Worm (Caenorhabditis elegans) whole organism, L4 larva: ENCODE results near the gene srbc-37.

Source experiments
- ZK546.5 ChIP-seq, 2 experiments: sonication (generic microtip); optimal IDR thresholded peaks; 2 replicates each; lab custom pipeline; 2017; ENCODE audit warnings: missing biosample characterization in 2 of 2, missing genetic modification characterization in 2 of 2
- lin-15B ChIP-seq: fragments of 150-350 bp; sonication (generic microtip); optimal IDR thresholded peaks from 3 replicates; lab custom pipeline; 2014; ENCODE audit warnings: missing biosample characterization, missing genetic modification characterization
- lsy-2 ChIP-seq, 2 experiments: fragments of 150-350 bp in 1 of 2; sonication (generic microtip) in 1 of 2; optimal IDR thresholded peaks; 2 replicates each; lab custom pipeline; 2014 to 2017; ENCODE audit warnings: missing biosample characterization in 2 of 2, missing genetic modification characterization in 2 of 2
- madf-5 ChIP-seq, 2 experiments: fragments of 200-800 bp; sonication (Bioruptor generic); IDR thresholded peaks; 2 replicates each; pipeline ENCODE4 v1.3.6; 2022; ENCODE audit warnings: missing compliant biosample characterization in 2 of 2, missing genetic modification characterization in 2 of 2
- mdl-1 ChIP-seq, 2 experiments: fragments of 150-350 bp in 1 of 2; sonication (generic microtip) in 1 of 2; optimal IDR thresholded peaks; 2 replicates each; lab custom pipeline; 2014 to 2017; ENCODE audit warnings: missing biosample characterization in 2 of 2, missing genetic modification characterization in 2 of 2
- nhr-237 ChIP-seq: sonication (generic microtip); optimal IDR thresholded peaks from 2 replicates; lab custom pipeline; 2017; ENCODE audit warnings: missing biosample characterization, missing genetic modification characterization
- pha-4 ChIP-seq, 2 experiments: fragments of 150-350 bp in 1 of 2; fragments of 200-800 bp in 1 of 2; sonication (Bioruptor generic) in 1 of 2; IDR thresholded peaks in 1 of 2; optimal IDR thresholded peaks in 1 of 2; 2 replicates each; pipeline versions ENCODE4 v1.3.6 to Lab custom; 2014 to 2022; ENCODE audit warnings: missing genetic modification characterization in 2 of 2, missing genetic modification reagents in 2 of 2, missing biosample characterization in 1 of 2, missing compliant biosample characterization in 1 of 2
- pqm-1 ChIP-seq: sonication (generic microtip); optimal IDR thresholded peaks from 2 replicates; lab custom pipeline; 2017; ENCODE audit warnings: missing biosample characterization, missing genetic modification characterization
- zip-11 ChIP-seq: fragments of 200-800 bp; sonication (Bioruptor generic); IDR thresholded peaks from 2 replicates; pipeline ENCODE4 v1.3.6; 2022; ENCODE audit warnings: missing genetic modification characterization, missing compliant biosample characterization

DNA sequence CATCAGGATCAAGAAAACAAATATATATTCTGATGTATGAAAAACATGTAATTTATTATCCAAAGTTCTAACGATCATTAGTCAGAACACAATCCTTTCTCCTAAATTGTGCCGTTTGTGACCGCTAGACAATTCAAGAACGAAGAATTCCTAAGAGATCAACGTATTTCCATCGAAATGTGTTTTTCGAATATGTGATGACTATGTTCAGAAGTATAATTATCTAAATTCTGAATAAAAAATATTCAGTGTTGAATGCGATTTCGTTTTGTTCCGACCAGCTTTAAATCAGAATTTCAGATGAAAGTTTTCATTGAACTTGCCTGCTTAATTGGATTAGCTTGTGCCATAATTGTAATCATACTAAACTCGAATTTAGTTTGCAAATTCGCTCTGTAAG is at the start of gene srbc-37:
- no peak for TF ChIP-seq ZK546.5 (tag; optimal IDR thresholded peaks at IDR 0.05; lab: Kevin White, UChicago)
- no peak for TF ChIP-seq lin-15B
- no peak for TF ChIP-seq pha-4 (GFP tag; IDR thresholded peaks at IDR 0.05; lab: Robert Waterston, UW)
- TF ChIP-seq pha-4 (tag; optimal IDR thresholded peaks at IDR 0.05; lab: Kevin White, UChicago), result no peak
- no peak for TF ChIP-seq zip-11 (GFP tag; lab: Robert Waterston, UW)
- TF ChIP-seq nhr-237 (tag; lab: Kevin White, UChicago), result no peak
- TF ChIP-seq madf-5 (GFP tag; IDR thresholded peaks at IDR 0.05; lab: Robert Waterston, UW), result no peak
- TF ChIP-seq mdl-1 (tag; optimal IDR thresholded peaks at IDR 0.05; lab: Kevin White, UChicago), result no peak
- TF ChIP-seq lsy-2 (tag; optimal IDR thresholded peaks at IDR 0.05; lab: Kevin White, UChicago), result no peak
- TF ChIP-seq pqm-1, result no peak
